Worm (Caenorhabditis elegans) whole organism, midembryonic: ENCODE measurements around the gene egl-18.

Source experiments
- T22C8.4 ChIP-seq: fragments of 200-800 bp; sonication (Bioruptor generic); IDR thresholded peaks from 2 replicates; pipeline ENCODE4 v1.3.6; 2022; ENCODE audit warnings: missing genetic modification characterization, missing compliant biosample characterization
- cog-1 ChIP-seq: sonication (generic microtip); optimal IDR thresholded peaks from 2 replicates; lab custom pipeline; 2016; ENCODE audit warnings: missing genetic modification characterization, missing compliant biosample characterization
- flt-1 ChIP-seq: fragments of 200-800 bp; sonication (Bioruptor generic); IDR thresholded peaks from 2 replicates; pipeline ENCODE4 v1.3.6; 2022; ENCODE audit warnings: missing genetic modification characterization, missing compliant biosample characterization
- klf-2 ChIP-seq: fragments of 200-800 bp; sonication (Bioruptor generic); conservative IDR thresholded peaks from 2 replicates; pipeline ENCODE4 v1.3.6; 2022; ENCODE audit warnings: missing genetic modification reagents, missing genetic modification characterization, missing compliant biosample characterization
- med-1 ChIP-seq: sonication (generic microtip); optimal IDR thresholded peaks from 2 replicates; lab custom pipeline; 2017; ENCODE audit warnings: missing genetic modification characterization, mild to moderate bottlenecking, missing compliant biosample characterization, antibody characterized with exemption, missing genetic modification reagents; ENCODE audit not compliant: insufficient read depth
- ref-1 ChIP-seq: fragments of 200-800 bp; sonication (Bioruptor generic); conservative IDR thresholded peaks from 2 replicates; pipeline ENCODE4 v1.3.6; 2022; ENCODE audit warnings: missing genetic modification reagents, missing genetic modification characterization, missing compliant biosample characterization
- tab-1 ChIP-seq: fragments of 200-800 bp; sonication (Bioruptor generic); IDR thresholded peaks from 2 replicates; pipeline ENCODE4 v1.3.6; 2022; ENCODE audit warnings: missing genetic modification characterization, missing compliant biosample characterization
- ztf-23 ChIP-seq: fragments of 200-800 bp; sonication (Bioruptor generic); IDR thresholded peaks from 2 replicates; pipeline ENCODE4 v1.3.6; 2022; ENCODE audit warnings: missing genetic modification reagents, missing genetic modification characterization, missing compliant biosample characterization
- ztf-29 ChIP-seq: fragments of 200-800 bp; sonication (Bioruptor generic); IDR thresholded peaks from 2 replicates; pipeline ENCODE4 v1.3.6; 2022; ENCODE audit warnings: missing genetic modification reagents, missing genetic modification characterization, missing compliant biosample characterization

The egl-18 gene

ce11 chrIV:1902022-1902421 is at the start of gene egl-18:
egl-18 (plus strand) TSS chrIV:1902322.
- TF ChIP-seq ztf-23 (no peak), cog-1 (tag; lab: Kevin White, UChicago) (no peak), med-1 (GFP tag; lab: Kevin White, UChicago) (no peak), T22C8.4 (GFP tag; lab: Robert Waterston, UW) (no peak), klf-2 (GFP tag; lab: Robert Waterston, UW) (no peak), flt-1 (GFP tag; lab: Robert Waterston, UW) (no peak), ztf-29 (GFP tag; lab: Robert Waterston, UW) (no peak), ref-1 (GFP tag; lab: Robert Waterston, UW) (no peak), tab-1 (GFP tag; lab: Robert Waterston, UW) (no peak)

ce11 chrIV:1853934-1854438 is 48.1 kb upstream of the egl-18 start:
- TF ChIP-seq med-1 (GFP tag; lab: Kevin White, UChicago) (no peak), flt-1 (GFP tag; lab: Robert Waterston, UW) (0 out of 2 replicates have a peak, but pooled peaks have one; percentile 50)

DNA sequence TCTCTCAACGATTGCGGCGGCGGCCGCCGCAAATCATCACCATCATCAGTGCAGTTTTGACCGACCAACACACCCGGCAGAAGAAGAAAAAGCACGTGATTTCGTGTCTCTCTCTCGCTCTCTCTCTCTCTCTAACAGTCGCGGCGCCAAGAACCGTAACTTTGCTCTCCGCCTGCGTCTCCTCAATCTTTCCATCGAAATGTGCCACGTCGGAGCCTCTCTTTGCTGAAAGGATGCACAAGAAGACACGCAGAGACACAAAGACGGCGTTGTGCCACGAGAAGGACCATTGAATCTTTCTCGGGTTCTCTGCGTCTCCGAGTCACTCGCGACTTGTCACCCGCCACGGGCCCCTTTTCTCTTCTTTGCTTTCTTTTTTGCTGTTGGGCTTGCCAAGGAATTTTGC is 44.3 kb upstream of the egl-18 start:
- TF ChIP-seq ztf-23 (no peak), cog-1 (tag; lab: Kevin White, UChicago) (no peak), T22C8.4 (GFP tag; lab: Robert Waterston, UW) (no peak), flt-1 (GFP tag; lab: Robert Waterston, UW) (no peak), med-1 (GFP tag; lab: Kevin White, UChicago) (no peak)

DNA sequence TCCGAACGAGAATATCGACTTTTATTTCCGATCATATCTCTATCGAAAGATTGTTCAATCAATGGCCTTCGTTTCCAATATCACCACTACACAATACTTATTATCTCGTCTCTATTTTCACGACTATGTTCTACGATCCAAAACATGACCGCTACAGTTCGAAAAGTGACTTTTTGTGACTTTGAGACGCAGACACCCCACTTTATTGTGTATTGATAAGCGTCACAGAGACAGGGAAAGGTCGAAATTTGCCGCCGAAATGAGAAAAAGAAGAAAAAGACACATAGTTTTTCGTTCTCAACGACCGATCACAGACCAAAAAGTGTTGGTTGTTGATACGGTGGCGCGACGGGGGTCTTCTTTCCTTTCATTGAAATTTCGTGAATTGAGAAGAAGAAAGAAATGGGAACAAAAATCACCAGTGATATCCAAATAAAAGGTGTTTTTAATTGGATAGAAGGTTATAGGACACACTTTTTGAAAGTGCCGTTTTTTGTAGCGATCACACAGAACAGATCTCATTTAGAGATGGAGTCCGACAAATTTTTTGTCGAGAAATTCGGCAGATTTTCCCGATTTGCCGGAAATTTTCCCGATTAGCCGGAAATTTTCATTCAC is 42.6 kb upstream of the egl-18 start:
- TF ChIP-seq T22C8.4 (GFP tag; lab: Robert Waterston, UW) = no peak
- no peak for TF ChIP-seq ref-1 (GFP tag; lab: Robert Waterston, UW)
- TF ChIP-seq klf-2 (GFP tag; lab: Robert Waterston, UW) = no peak
- no peak for TF ChIP-seq tab-1 (GFP tag; lab: Robert Waterston, UW)
- TF ChIP-seq ztf-23 = no peak
- TF ChIP-seq cog-1 (tag; lab: Kevin White, UChicago) = no peak
- TF ChIP-seq med-1 (GFP tag; lab: Kevin White, UChicago) = no peak
- TF ChIP-seq flt-1 (GFP tag; lab: Robert Waterston, UW) = no peak
- TF ChIP-seq ztf-29 (GFP tag; lab: Robert Waterston, UW) = no peak

ce11 chrIV:1860965-1861364 is 41.2 kb upstream of the egl-18 start:
- no peak for TF ChIP-seq ref-1 (GFP tag; lab: Robert Waterston, UW)
- TF ChIP-seq cog-1 (tag; lab: Kevin White, UChicago) = no peak
- TF ChIP-seq med-1 (GFP tag; lab: Kevin White, UChicago) = no peak

- TF ChIP-seq flt-1 (GFP tag; lab: Robert Waterston, UW) (peak; percentile 14; the same call in 1 of the 2 replicates), cog-1 (tag; lab: Kevin White, UChicago) (no peak), med-1 (GFP tag; lab: Kevin White, UChicago) (no peak), klf-2 (GFP tag; lab: Robert Waterston, UW) (no peak), ztf-29 (GFP tag; lab: Robert Waterston, UW) (no peak), ztf-23 (no peak), tab-1 (GFP tag; lab: Robert Waterston, UW) (no peak)
Observed at ce11 chrIV:1862655-1863054, 39.5 kb upstream of the egl-18 start.

DNA sequence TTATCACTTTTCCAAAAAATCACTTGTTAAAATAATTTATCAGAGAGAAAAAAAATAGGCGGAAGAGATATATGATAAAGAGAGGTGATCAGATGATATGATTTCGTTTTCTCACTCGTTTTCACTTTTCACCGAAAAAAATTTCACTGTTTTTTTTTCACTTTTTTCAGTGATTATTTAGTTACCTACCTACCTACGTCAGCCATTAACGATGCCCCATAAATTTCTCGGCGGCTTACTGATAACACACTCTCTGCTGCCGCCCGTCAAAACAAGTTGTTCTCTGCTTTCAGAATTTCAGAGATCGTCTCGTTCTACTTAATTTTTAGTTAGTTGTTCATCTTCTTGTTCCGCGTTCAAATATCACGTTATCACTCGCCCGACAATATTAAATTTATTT is 35.3 kb upstream of the egl-18 start:
- TF ChIP-seq klf-2 (GFP tag; lab: Robert Waterston, UW) (no peak), tab-1 (GFP tag; lab: Robert Waterston, UW) (no peak), ztf-23 (no peak), cog-1 (tag; lab: Kevin White, UChicago) (no peak), med-1 (GFP tag; lab: Kevin White, UChicago) (no peak), ztf-29 (GFP tag; lab: Robert Waterston, UW) (no peak), flt-1 (GFP tag; lab: Robert Waterston, UW) (no peak), ref-1 (GFP tag; lab: Robert Waterston, UW) (no peak), T22C8.4 (GFP tag; lab: Robert Waterston, UW) (no peak)

DNA sequence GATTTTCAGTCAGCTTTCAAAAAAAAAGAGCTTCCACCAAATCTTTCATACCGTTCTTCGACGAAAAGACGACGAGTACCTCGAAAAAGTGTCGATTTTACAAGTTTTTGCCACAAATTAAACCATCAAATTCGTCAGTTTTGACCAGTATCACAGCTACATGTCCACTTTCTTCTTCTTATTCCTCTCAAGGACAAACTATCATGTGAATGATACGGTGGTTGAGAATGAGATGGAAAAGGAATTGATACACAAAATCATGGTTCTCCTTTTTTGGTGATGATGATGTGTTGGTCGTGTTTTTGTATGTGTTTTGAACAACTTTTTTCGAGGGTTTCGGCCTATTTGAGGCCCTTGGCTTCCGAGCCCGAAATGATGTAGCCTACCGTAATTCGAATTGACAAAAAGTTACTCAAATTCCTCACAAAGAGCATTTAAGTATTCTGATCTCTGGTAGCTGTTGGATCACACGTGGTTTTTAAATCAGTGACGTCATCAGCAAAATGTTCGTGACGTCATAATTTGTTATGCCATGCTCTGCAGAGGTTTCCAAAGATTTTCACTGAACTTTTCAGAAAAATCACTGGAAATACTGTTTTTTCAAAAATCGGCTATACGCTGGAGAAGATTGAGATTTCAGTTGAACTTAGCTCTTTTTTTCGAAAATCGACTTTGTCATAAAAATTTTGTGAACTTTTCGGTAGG is 34.1 kb upstream of the egl-18 start:
- TF ChIP-seq ref-1 (GFP tag; lab: Robert Waterston, UW) (no peak), flt-1 (GFP tag; lab: Robert Waterston, UW) (no peak), ztf-23 (no peak), T22C8.4 (GFP tag; lab: Robert Waterston, UW) (no peak), tab-1 (GFP tag; lab: Robert Waterston, UW) (no peak), cog-1 (tag; lab: Kevin White, UChicago) (no peak), med-1 (GFP tag; lab: Kevin White, UChicago) (no peak), klf-2 (GFP tag; lab: Robert Waterston, UW) (no peak), ztf-29 (GFP tag; lab: Robert Waterston, UW) (no peak)

ce11 chrIV:1868981-1869380 is 33.1 kb upstream of the egl-18 start:
- no peak for TF ChIP-seq klf-2 (GFP tag; lab: Robert Waterston, UW)
- TF ChIP-seq T22C8.4 (GFP tag; lab: Robert Waterston, UW) = no peak
- TF ChIP-seq ztf-29 (GFP tag; lab: Robert Waterston, UW) = no peak
- no peak for TF ChIP-seq flt-1 (GFP tag; lab: Robert Waterston, UW)
- no peak for TF ChIP-seq ref-1 (GFP tag; lab: Robert Waterston, UW)
- no peak for TF ChIP-seq tab-1 (GFP tag; lab: Robert Waterston, UW)
